Worm (Caenorhabditis elegans): ENCODE data around the gene clec-207.

- TF ChIP-seq nhr-25 (tag; optimal IDR thresholded peaks at IDR 0.05) (no peak), peb-1 (tag; optimal IDR thresholded peaks at IDR 0.05) (no peak), ztf-4 (tag; optimal IDR thresholded peaks at IDR 0.05) (no peak), snpc-4 (tag; optimal IDR thresholded peaks at IDR 0.05) (no peak), elt-3 (tag; optimal IDR thresholded peaks at IDR 0.05) (no peak), lin-11 (tag; optimal IDR thresholded peaks at IDR 0.05) (no peak), unc-62 (GFP tag; optimal IDR thresholded peaks at IDR 0.05) (no peak), elt-1 (tag; optimal IDR thresholded peaks at IDR 0.05) (no peak)
These were observed 30.7 kb downstream of the clec-207 start for ce11 chrV:2126554-2126953.
